Worm (Caenorhabditis elegans): ENCODE results near the gene Y39B6A.10.

ce11 chrV:19107065-19107464 is 26.3 kb downstream of the Y39B6A.10 start:
- TF ChIP-seq ama-1 (optimal IDR thresholded peaks at IDR 0.05) = no peak
- TF ChIP-seq hmbx-1 (tag; optimal IDR thresholded peaks at IDR 0.05) = no peak
- TF ChIP-seq hmg-4 (GFP tag; optimal IDR thresholded peaks at IDR 0.05) = no peak

Measured in whole organism, early embryonic.